Fruit fly (Drosophila melanogaster): ENCODE data around the gene CG14777.
A peak's percentile ranks its signal among the peaks of the same experiment; 100 is the strongest.

CG14777 gene

DNA sequence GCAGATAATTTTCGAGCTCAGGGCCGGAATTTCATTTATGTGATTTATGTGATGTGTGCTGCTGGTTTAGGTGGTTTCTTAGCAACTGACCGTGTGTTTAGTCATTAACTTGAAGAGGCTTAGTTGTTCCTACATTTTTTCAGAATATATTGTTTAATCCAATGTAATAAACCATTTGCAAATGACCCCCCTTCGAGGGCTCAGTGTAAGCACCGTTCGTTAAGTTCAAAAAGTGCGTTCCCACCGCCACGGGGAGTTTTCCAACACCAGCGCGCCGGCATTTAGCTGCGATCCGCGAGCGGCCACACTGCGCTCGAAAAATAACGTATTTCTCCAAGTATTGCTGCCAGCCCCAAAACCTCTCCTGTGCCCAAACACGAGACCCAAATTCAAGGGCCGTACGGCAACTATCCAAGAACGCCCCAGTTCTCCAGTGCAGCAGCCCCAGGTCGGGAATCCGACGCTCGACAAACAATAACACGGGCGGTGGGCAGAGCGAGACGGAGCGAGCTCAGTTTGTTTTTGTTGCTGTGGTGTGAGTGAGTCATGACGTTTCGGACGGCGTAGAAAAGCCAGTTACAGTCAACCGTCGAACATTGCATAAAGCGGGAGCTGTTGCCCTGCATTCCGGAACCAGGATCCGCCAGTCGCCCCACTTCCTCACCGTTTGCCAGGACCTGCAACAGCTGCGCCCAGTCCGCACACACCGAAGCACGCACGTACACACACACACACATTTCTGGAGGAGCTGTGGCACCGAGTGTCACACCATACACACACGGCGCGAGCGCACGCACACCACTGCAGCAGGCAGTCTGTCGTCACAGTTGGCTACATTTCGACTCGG is 12.6 kb downstream of the CG14777 start, which contains the start of gene rush (continued):
- TF ChIP-seq dysf (GFP tag; IDR thresholded peaks at IDR 0.05) (0 out of 3 replicates have a peak, but pooled peaks have one; percentile 18), ERR (GFP tag; optimal IDR thresholded peaks at IDR 0.05) (peak; percentile 29), Asciz (GFP tag; optimal IDR thresholded peaks at IDR 0.05) (no peak), CG10462 (GFP tag; optimal IDR thresholded peaks at IDR 0.05) (no peak), Mrtf (GFP tag; IDR thresholded peaks at IDR 0.05) (no peak), nom (GFP tag; optimal IDR thresholded peaks at IDR 0.05) (peak; percentile 17), ash1 (GFP tag; optimal IDR thresholded peaks at IDR 0.05) (no peak), CG8388 (GFP tag; optimal IDR thresholded peaks at IDR 0.05) (no peak), Usf (GFP tag; optimal IDR thresholded peaks at IDR 0.05) (no peak), D19A (tag; optimal IDR thresholded peaks at IDR 0.05) (no peak), sc (optimal IDR thresholded peaks at IDR 0.05) (no peak), sc (GFP tag; optimal IDR thresholded peaks at IDR 0.05) (no peak), CG1792 (GFP tag; optimal IDR thresholded peaks at IDR 0.05) (peak; percentile 13), CG1602 (GFP tag; optimal IDR thresholded peaks at IDR 0.05) (peak; percentile 18), CTCF (GFP tag; optimal IDR thresholded peaks at IDR 0.05) (no peak), CG2120 (GFP tag; optimal IDR thresholded peaks at IDR 0.05) (peak; percentile 65), Nf-YA (GFP tag; IDR thresholded peaks at IDR 0.05) (no peak), Antp (GFP tag; optimal IDR thresholded peaks at IDR 0.05) (peak; percentile 40), mirr (GFP tag; optimal IDR thresholded peaks at IDR 0.05) (no peak), Elba2 (GFP tag; optimal IDR thresholded peaks at IDR 0.05) (no peak), gsb-n (tag; optimal IDR thresholded peaks at IDR 0.05) (no peak), Dip3 (GFP tag; optimal IDR thresholded peaks at IDR 0.05) (no peak), CG12942 (GFP tag; optimal IDR thresholded peaks at IDR 0.05) (peak; percentile 12), CG1603 (tag; optimal IDR thresholded peaks at IDR 0.05) (peak; percentile 57), sens-2 (GFP tag; IDR thresholded peaks at IDR 0.05) (no peak), pho (GFP tag; optimal IDR thresholded peaks at IDR 0.05) (peak; percentile 53), CG2129 (GFP tag; IDR thresholded peaks at IDR 0.05; ENCODE audit: partially characterized antibody) (no peak), Ets97D (GFP tag; optimal IDR thresholded peaks at IDR 0.05) (peak; percentile 48), slp2 (GFP tag; optimal IDR thresholded peaks at IDR 0.05) (peak; percentile 16), dimm (GFP tag; IDR thresholded peaks at IDR 0.05) (no peak), Sry-β (GFP tag; optimal IDR thresholded peaks at IDR 0.05) (no peak), ftz-f1 (GFP tag; optimal IDR thresholded peaks at IDR 0.05) (no peak), gsb (GFP tag; IDR thresholded peaks at IDR 0.05) (no peak), CG4282 (GFP tag; optimal IDR thresholded peaks at IDR 0.05) (no peak), vfl (GFP tag; optimal IDR thresholded peaks at IDR 0.05) (no peak), CG5245 (GFP tag; optimal IDR thresholded peaks at IDR 0.05) (no peak), HLH54F (GFP tag; optimal IDR thresholded peaks at IDR 0.05) (peak; percentile 24), CG5953 (GFP tag; IDR thresholded peaks at IDR 0.05) (no peak), fd64A (GFP tag; optimal IDR thresholded peaks at IDR 0.05) (no peak), Opbp (GFP tag; IDR thresholded peaks at IDR 0.05; ENCODE audit: partially characterized antibody) (no peak), pnt (GFP tag; optimal IDR thresholded peaks at IDR 0.05) (peak; percentile 24), insv (GFP tag; optimal IDR thresholded peaks at IDR 0.05) (no peak), CG14667 (GFP tag; IDR thresholded peaks at IDR 0.05) (no peak), NfI (GFP tag; optimal IDR thresholded peaks at IDR 0.05) (peak; percentile 42), CG12155 (GFP tag; optimal IDR thresholded peaks at IDR 0.05) (peak; percentile 37), H15 (GFP tag; IDR thresholded peaks at IDR 0.05) (no peak), CG11093 (GFP tag; IDR thresholded peaks at IDR 0.05) (no peak), NFAT (GFP tag; IDR thresholded peaks at IDR 0.05) (peak; percentile 53; the same call in 1 of the 2 replicates), CG17802 (tag; optimal IDR thresholded peaks at IDR 0.05) (no peak), Trl (optimal IDR thresholded peaks at IDR 0.05) (no peak), Trl (GFP tag; optimal IDR thresholded peaks at IDR 0.05) (no peak), dpn (GFP tag; optimal IDR thresholded peaks at IDR 0.05) (peak; percentile 13 to 27)

Measured in whole organism, embryonic.